Fruit fly (Drosophila melanogaster) whole organism, embryonic: ENCODE data around the gene Sec5.
A peak's percentile ranks its signal among the peaks of the same experiment; 100 is the strongest.

Source experiments
- BEAF-32 ChIP-seq: fragments of 200-800 bp; sonication (Bioruptor generic); optimal IDR thresholded peaks from 3 replicates; lab custom pipeline; 2017; ENCODE audit warnings: missing biosample characterization, missing genetic modification characterization, mild to moderate bottlenecking, moderate library complexity, missing genetic modification reagents
- CG10274 ChIP-seq: fragments of 200-800 bp; sonication (Bioruptor generic); optimal IDR thresholded peaks from 3 replicates; lab custom pipeline; 2017; ENCODE audit warnings: missing biosample characterization, mild to moderate bottlenecking, missing genetic modification characterization
- CG10654 ChIP-seq: fragments of 200-800 bp; sonication (Bioruptor generic); optimal IDR thresholded peaks from 2 replicates; lab custom pipeline; 2016; ENCODE audit warnings: missing biosample characterization, missing genetic modification characterization
- CG11085 ChIP-seq: fragments of 200-800 bp; sonication (Bioruptor generic); IDR thresholded peaks from 2 replicates; pipeline ENCODE4 v1.3.6; 2022; ENCODE audit warnings: missing biosample characterization, missing genetic modification characterization
- CG11723 ChIP-seq: fragments of 200-800 bp; sonication (Bioruptor generic); optimal IDR thresholded peaks from 2 replicates; lab custom pipeline; 2017; ENCODE audit warnings: missing biosample characterization, mild to moderate bottlenecking, missing genetic modification characterization
- CG12071 ChIP-seq: fragments of 200-800 bp; sonication (Bioruptor generic); optimal IDR thresholded peaks from 3 replicates; lab custom pipeline; 2018; ENCODE audit warnings: missing biosample characterization, mild to moderate bottlenecking, missing genetic modification characterization
- CG12769 ChIP-seq: fragments of 200-800 bp; sonication (Bioruptor generic); optimal IDR thresholded peaks from 2 replicates; lab custom pipeline; 2019; ENCODE audit warnings: missing biosample characterization, mild to moderate bottlenecking, missing genetic modification characterization, moderate library complexity
- CG12942 ChIP-seq: fragments of 200-800 bp; sonication (Bioruptor generic); optimal IDR thresholded peaks from 3 replicates; lab custom pipeline; 2016; ENCODE audit warnings: missing biosample characterization, missing genetic modification characterization
- CG13624 ChIP-seq: fragments of 200-800 bp; sonication (Bioruptor generic); optimal IDR thresholded peaks from 2 replicates; lab custom pipeline; 2016; ENCODE audit warnings: missing biosample characterization, missing genetic modification characterization
- CG15479 ChIP-seq: fragments of 200-800 bp; sonication (Bioruptor generic); optimal IDR thresholded peaks from 3 replicates; lab custom pipeline; 2019; ENCODE audit warnings: missing biosample characterization, mild to moderate bottlenecking, missing genetic modification characterization, moderate library complexity
- CG1832 ChIP-seq: fragments of 200-800 bp; sonication (Bioruptor generic); optimal IDR thresholded peaks from 2 replicates; lab custom pipeline; 2017; ENCODE audit warnings: missing biosample characterization, mild to moderate bottlenecking, missing genetic modification characterization, inconsistent platforms
- CG2889 ChIP-seq: fragments of 200-800 bp; sonication (Bioruptor generic); IDR thresholded peaks from 3 replicates; pipeline ENCODE4 v1.3.6; 2022; ENCODE audit warnings: missing biosample characterization, missing genetic modification characterization
- CG34376 ChIP-seq: fragments of 200-800 bp; sonication (Bioruptor generic); optimal IDR thresholded peaks from 2 replicates; lab custom pipeline; 2018; ENCODE audit warnings: missing biosample characterization, mild to moderate bottlenecking, missing genetic modification characterization
- CG42726 ChIP-seq: fragments of 200-800 bp; sonication (Bioruptor generic); IDR thresholded peaks from 2 replicates; pipeline ENCODE4 v1.3.6; 2022; ENCODE audit warnings: missing biosample characterization, missing genetic modification characterization; ENCODE audit not compliant: partially characterized antibody
- CG4424 ChIP-seq: fragments of 200-800 bp; sonication (Bioruptor generic); optimal IDR thresholded peaks from 3 replicates; lab custom pipeline; 2016; ENCODE audit warnings: missing biosample characterization, missing genetic modification characterization
- CG7786 ChIP-seq: fragments of 200-800 bp; sonication (Bioruptor generic); optimal IDR thresholded peaks from 2 replicates; lab custom pipeline; 2016; ENCODE audit warnings: missing biosample characterization, missing genetic modification characterization
- CG8478 ChIP-seq: fragments of >200 bp; optimal IDR thresholded peaks from 2 replicates; lab custom pipeline; 2018
- CkIIα-i1 ChIP-seq: fragments of 200-800 bp; sonication (Bioruptor generic); IDR thresholded peaks from 2 replicates; pipeline ENCODE4 v1.3.6; 2022; ENCODE audit warnings: missing biosample characterization, missing genetic modification characterization
- Dip3 ChIP-seq: fragments of 200-800 bp; sonication (Bioruptor generic); optimal IDR thresholded peaks from 3 replicates; lab custom pipeline; 2016; ENCODE audit warnings: missing biosample characterization, missing genetic modification characterization
- Fer1 ChIP-seq: fragments of 200-800 bp; sonication (Bioruptor generic); optimal IDR thresholded peaks from 2 replicates; lab custom pipeline; 2017; ENCODE audit warnings: missing biosample characterization, mild to moderate bottlenecking, missing genetic modification characterization
- H15 ChIP-seq: fragments of 200-800 bp; sonication (Bioruptor generic); IDR thresholded peaks from 3 replicates; pipeline ENCODE4 v1.3.6; 2022; ENCODE audit warnings: missing biosample characterization, missing genetic modification characterization
- Hr3 ChIP-seq: fragments of 200-800 bp; sonication (Bioruptor generic); optimal IDR thresholded peaks from 3 replicates; lab custom pipeline; 2016; ENCODE audit warnings: missing biosample characterization, missing genetic modification characterization
- Jarid2 ChIP-seq: fragments of 200-800 bp; sonication (Bioruptor generic); optimal IDR thresholded peaks from 3 replicates; lab custom pipeline; 2017; ENCODE audit warnings: mild to moderate bottlenecking, missing biosample characterization, missing genetic modification reagents, missing genetic modification characterization
- Mrtf ChIP-seq: fragments of 200-800 bp; sonication (Bioruptor generic); IDR thresholded peaks from 3 replicates; pipeline ENCODE4 v1.3.6; 2022; ENCODE audit warnings: missing biosample characterization, missing genetic modification characterization
- Rfx ChIP-seq: fragments of 200-800 bp; sonication (Bioruptor generic); IDR thresholded peaks from 2 replicates; pipeline ENCODE4 v1.3.6; 2022; ENCODE audit warnings: missing biosample characterization, missing genetic modification characterization
- TFAM ChIP-seq: fragments of 200-800 bp; sonication (Bioruptor generic); optimal IDR thresholded peaks from 2 replicates; lab custom pipeline; 2017; ENCODE audit warnings: missing biosample characterization, missing genetic modification characterization, inconsistent platforms
- bowl ChIP-seq: fragments of 200-800 bp; sonication (Bioruptor generic); IDR thresholded peaks from 2 replicates; pipeline ENCODE4 v1.3.6; 2022; ENCODE audit warnings: missing biosample characterization, missing genetic modification characterization
- br ChIP-seq: fragments of >200 bp; optimal IDR thresholded peaks from 2 replicates; lab custom pipeline; 2017
- cwo ChIP-seq: fragments of 200-800 bp; sonication (Bioruptor generic); optimal IDR thresholded peaks from 3 replicates; lab custom pipeline; 2017; ENCODE audit warnings: missing biosample characterization, missing genetic modification characterization, mild to moderate bottlenecking, moderate library complexity, missing genetic modification reagents
- dimm ChIP-seq: fragments of 200-800 bp; sonication (Bioruptor generic); IDR thresholded peaks from 2 replicates; pipeline ENCODE4 v1.3.6; 2022; ENCODE audit warnings: missing biosample characterization, missing genetic modification characterization
- dpn ChIP-seq, 2 experiments: fragments of 200-800 bp; sonication (Bioruptor generic); optimal IDR thresholded peaks; 3 replicates each; lab custom pipeline; 2016; ENCODE audit warnings: missing biosample characterization in 2 of 2, missing genetic modification characterization in 2 of 2
- emc ChIP-seq: fragments of 200-800 bp; sonication (Bioruptor generic); optimal IDR thresholded peaks from 2 replicates; lab custom pipeline; 2016; ENCODE audit warnings: missing biosample characterization, missing genetic modification characterization
- en ChIP-seq: fragments of 200-800 bp; sonication (Bioruptor generic); optimal IDR thresholded peaks from 2 replicates; lab custom pipeline; 2016; ENCODE audit warnings: missing biosample characterization, missing genetic modification characterization
- fd64A ChIP-seq: fragments of 200-800 bp; sonication (Bioruptor generic); optimal IDR thresholded peaks from 3 replicates; lab custom pipeline; 2018; ENCODE audit warnings: missing biosample characterization, mild to moderate bottlenecking, missing genetic modification characterization
- fd96Cb ChIP-seq: fragments of 200-800 bp; sonication (Bioruptor generic); optimal IDR thresholded peaks from 2 replicates; lab custom pipeline; 2018; ENCODE audit warnings: missing biosample characterization, mild to moderate bottlenecking, missing genetic modification characterization, moderate library complexity
- ftz-f1 ChIP-seq: fragments of 200-800 bp; sonication (Bioruptor generic); optimal IDR thresholded peaks from 2 replicates; lab custom pipeline; 2016; ENCODE audit warnings: missing biosample characterization, missing genetic modification characterization
- gro ChIP-seq: fragments of 200-800 bp; sonication (Bioruptor generic); optimal IDR thresholded peaks from 2 replicates; lab custom pipeline; 2016; ENCODE audit warnings: missing biosample characterization, missing genetic modification characterization
- inv ChIP-seq: fragments of 200-800 bp; sonication (Bioruptor generic); IDR thresholded peaks from 2 replicates; pipeline ENCODE4 v1.3.6; 2022; ENCODE audit warnings: missing biosample characterization, missing genetic modification characterization; ENCODE audit not compliant: partially characterized antibody
- kay ChIP-seq: fragments of 200-800 bp; sonication (Bioruptor generic); optimal IDR thresholded peaks from 2 replicates; lab custom pipeline; 2016; ENCODE audit warnings: missing biosample characterization, missing genetic modification characterization
- lmd ChIP-seq: fragments of 200-800 bp; sonication (Bioruptor generic); IDR thresholded peaks from 2 replicates; pipeline ENCODE4 v1.3.6; 2022; ENCODE audit warnings: missing biosample characterization, missing genetic modification characterization
- mam ChIP-seq: fragments of 200-800 bp; sonication (Bioruptor generic); optimal IDR thresholded peaks from 3 replicates; lab custom pipeline; 2016; ENCODE audit warnings: missing biosample characterization, missing genetic modification characterization
- mld ChIP-seq: fragments of 200-800 bp; sonication (Bioruptor generic); IDR thresholded peaks from 3 replicates; pipeline ENCODE4 v1.3.6; 2022; ENCODE audit warnings: missing biosample characterization, missing genetic modification characterization; ENCODE audit not compliant: partially characterized antibody
- p53 ChIP-seq: fragments of 200-800 bp; sonication (Bioruptor generic); optimal IDR thresholded peaks from 2 replicates; lab custom pipeline; 2016; ENCODE audit warnings: missing biosample characterization, missing genetic modification characterization
- ranshi ChIP-seq: fragments of 200-800 bp; sonication (Bioruptor generic); IDR thresholded peaks from 2 replicates; pipeline ENCODE4 v1.3.6; 2022; ENCODE audit warnings: missing biosample characterization, missing genetic modification characterization
- sisA ChIP-seq: fragments of 200-800 bp; sonication (Bioruptor generic); IDR thresholded peaks from 2 replicates; pipeline ENCODE4 v1.3.6; 2022; ENCODE audit warnings: missing biosample characterization, missing genetic modification characterization
- slou ChIP-seq: fragments of 200-800 bp; sonication (Bioruptor generic); optimal IDR thresholded peaks from 3 replicates; lab custom pipeline; 2016; ENCODE audit warnings: missing biosample characterization, missing genetic modification characterization
- sna ChIP-seq: fragments of 200-800 bp; sonication (Bioruptor generic); IDR thresholded peaks from 2 replicates; pipeline ENCODE4 v1.3.6; 2022; ENCODE audit warnings: missing biosample characterization, missing genetic modification characterization; ENCODE audit not compliant: partially characterized antibody
- tup ChIP-seq: fragments of 200-800 bp; sonication (Bioruptor generic); optimal IDR thresholded peaks from 2 replicates; lab custom pipeline; 2016; ENCODE audit warnings: missing biosample characterization, mild to moderate bottlenecking, missing genetic modification characterization, moderate library complexity
- unc-4 ChIP-seq: fragments of 200-800 bp; sonication (Bioruptor generic); IDR thresholded peaks from 2 replicates; pipeline ENCODE4 v1.3.6; 2022; ENCODE audit warnings: missing biosample characterization, missing genetic modification characterization; ENCODE audit not compliant: partially characterized antibody
- usp ChIP-seq: fragments of >200 bp; optimal IDR thresholded peaks from 2 replicates; lab custom pipeline; 2017; ENCODE audit warnings: missing biosample characterization, missing genetic modification characterization
- vvl ChIP-seq: fragments of 200-800 bp; sonication (Bioruptor generic); IDR thresholded peaks from 2 replicates; pipeline ENCODE4 v1.3.6; 2022; ENCODE audit warnings: missing biosample characterization, missing genetic modification characterization

Gene Sec5

DNA sequence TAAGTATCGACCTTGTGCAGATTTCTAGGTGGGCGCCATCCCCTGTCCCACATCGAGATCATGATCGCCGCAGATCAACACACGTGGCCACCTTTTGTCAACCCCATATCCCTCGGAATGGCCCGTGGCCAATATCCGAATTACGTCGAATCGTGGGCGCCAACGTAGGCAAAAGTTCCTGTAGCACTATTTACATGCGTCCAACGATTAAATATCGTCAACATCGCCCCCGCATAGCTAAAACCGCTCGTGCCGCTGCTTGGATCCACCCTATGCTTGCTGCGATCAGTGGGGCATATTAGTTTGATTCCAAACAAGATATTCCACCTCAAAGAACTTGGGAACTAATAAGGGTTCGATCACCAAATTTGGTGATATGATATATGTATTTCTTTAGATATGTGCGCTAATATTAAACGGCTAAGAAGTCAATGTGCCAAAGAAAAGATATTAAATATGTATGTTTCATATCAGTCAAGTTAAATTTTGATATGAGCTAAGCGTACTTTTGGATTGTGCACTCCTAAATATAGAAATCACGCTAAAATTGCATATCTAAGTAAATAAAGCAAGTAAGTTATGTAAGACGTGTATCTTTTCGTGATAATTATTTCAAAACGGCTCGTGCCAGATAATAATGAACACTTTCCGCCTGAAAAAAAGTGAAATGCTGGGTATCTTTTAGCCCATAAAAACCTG lies 20.1 kb downstream of the Sec5 start (continued):
- TF ChIP-seq CG4424 (peak; percentile 33), tup (GFP tag; lab: Kevin White, UChicago) (no peak), CG12769 (peak; percentile 85), sisA (peak; percentile 21; the same call in 1 of the 2 replicates), CG10274 (GFP tag; lab: Kevin White, UChicago) (no peak), fd64A (GFP tag; lab: Kevin White, UChicago) (no peak), Dip3 (peak; percentile 30), Mrtf (GFP tag; lab: Robert Waterston, UW) (peak; percentile 37; the same call in 1 of the 3 replicates), CG2889 (GFP tag; lab: Robert Waterston, UW) (no peak), usp (GFP tag; lab: Kevin White, UChicago) (no peak), CG42726 (no peak), CG1832 (no peak), inv (GFP tag; lab: Robert Waterston, UW) (no peak), lmd (GFP tag; lab: Robert Waterston, UW) (peak; percentile 34; the same call in 1 of the 2 replicates), CG15479 (GFP tag; lab: Kevin White, UChicago) (no peak), en (GFP tag; lab: Kevin White, UChicago) (no peak), slou (GFP tag; lab: Kevin White, UChicago) (peak; percentile 36), CG12071 (GFP tag; lab: Kevin White, UChicago) (no peak), TFAM (GFP tag; lab: Kevin White, UChicago) (no peak), vvl (GFP tag; lab: Robert Waterston, UW) (no peak; the same call in 1 of the 2 replicates), H15 (GFP tag; lab: Robert Waterston, UW) (no peak), cwo (GFP tag; lab: Kevin White, UChicago) (peak; percentile 76), CG10654 (peak; percentile 13), CG11085 (no peak), sna (no peak), CG12942 (GFP tag; lab: Kevin White, UChicago) (peak; percentile 47), dimm (GFP tag; lab: Robert Waterston, UW) (no peak), CG7786 (peak; percentile 57), fd96Cb (tag; lab: Kevin White, UChicago) (peak; percentile 19), CG34376 (GFP tag; lab: Kevin White, UChicago) (no peak), Rfx (peak; percentile 40; the same call in 1 of the 2 replicates), emc (no peak), kay (GFP tag; lab: Kevin White, UChicago) (no peak), gro (GFP tag; lab: Kevin White, UChicago) (peak; percentile 1), Jarid2 (GFP tag; lab: Kevin White, UChicago) (no peak), CG13624 (GFP tag; lab: Kevin White, UChicago) (peak; percentile 36), mam (GFP tag; lab: Kevin White, UChicago) (peak; percentile 51), ranshi (GFP tag; lab: Robert Waterston, UW) (peak; percentile 49), CG8478 (lab: Kevin White, UChicago) (no peak), ftz-f1 (GFP tag; lab: Kevin White, UChicago) (peak; percentile 74), CG11723 (GFP tag; lab: Kevin White, UChicago) (peak; percentile 40), bowl (GFP tag; lab: Robert Waterston, UW) (no peak), Hr3 (GFP tag; lab: Kevin White, UChicago) (no peak), br (lab: Kevin White, UChicago) (no peak), unc-4 (GFP tag; lab: Robert Waterston, UW) (no peak), BEAF-32 (GFP tag; lab: Kevin White, UChicago) (peak; percentile 8), p53 (GFP tag; lab: Kevin White, UChicago) (no peak), dpn (GFP tag; optimal IDR thresholded peaks at IDR 0.05; lab: Kevin White, UChicago) (peak; percentile 50 to 64), CkIIα-i1 (GFP tag; lab: Robert Waterston, UW) (no peak), Fer1 (GFP tag; lab: Kevin White, UChicago) (no peak), mld (GFP tag; lab: Robert Waterston, UW) (no peak)
